Fruit fly (Drosophila melanogaster): ENCODE measurements around the gene Arglu1.

Gene Arglu1

DNA sequence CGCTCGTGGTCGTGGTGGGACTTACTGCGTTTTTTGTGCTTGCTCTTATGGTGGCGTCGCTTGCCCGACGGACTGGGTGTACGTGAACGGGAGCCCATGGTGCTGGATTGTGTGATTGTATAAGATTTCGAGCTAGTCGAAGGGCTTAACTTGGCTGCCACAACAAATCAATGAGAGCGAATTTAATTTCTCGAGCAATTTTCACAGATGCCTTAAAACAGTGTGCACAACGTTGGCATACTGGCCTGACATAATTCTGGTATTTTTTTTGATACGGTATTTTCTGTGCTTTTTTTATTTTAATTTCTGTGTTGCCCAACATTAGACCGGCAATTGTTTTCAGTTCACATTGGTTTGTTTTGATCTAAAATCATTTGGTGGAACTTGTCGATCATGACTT is at the start of gene Arglu1:
TSS of gene Arglu1 (minus strand) at position 227 of the 400 bp plus-strand sequence.
- no peak for TF ChIP-seq CG7045 (GFP tag; optimal IDR thresholded peaks at IDR 0.05)
- peak; percentile 51 for TF ChIP-seq CG7101 (tag; optimal IDR thresholded peaks at IDR 0.05)
- TF ChIP-seq toe (GFP tag; optimal IDR thresholded peaks at IDR 0.05), result peak; percentile 37
- TF ChIP-seq CG1620 (GFP tag; optimal IDR thresholded peaks at IDR 0.05), result peak; percentile 30
- TF ChIP-seq CG11617 (GFP tag; optimal IDR thresholded peaks at IDR 0.05), result no peak
- TF ChIP-seq pad (GFP tag; optimal IDR thresholded peaks at IDR 0.05), result peak; percentile 45
- peak; percentile 49 for TF ChIP-seq Hr96 (GFP tag; optimal IDR thresholded peaks at IDR 0.05)
- TF ChIP-seq CG5204 (GFP tag; optimal IDR thresholded peaks at IDR 0.05), result no peak
- no peak for TF ChIP-seq cic (GFP tag; optimal IDR thresholded peaks at IDR 0.05)
- peak; percentile 34 for TF ChIP-seq CG12768 (GFP tag; optimal IDR thresholded peaks at IDR 0.05)
- TF ChIP-seq tj (GFP tag; optimal IDR thresholded peaks at IDR 0.05), result no peak
- peak; percentile 35 for TF ChIP-seq CG14711 (tag; optimal IDR thresholded peaks at IDR 0.05)
- no peak for TF ChIP-seq cnc (optimal IDR thresholded peaks at IDR 0.05)
- TF ChIP-seq bab1 (GFP tag; optimal IDR thresholded peaks at IDR 0.05), result peak; percentile 46
- peak; percentile 38 for TF ChIP-seq Clk (GFP tag; optimal IDR thresholded peaks at IDR 0.05)
- no peak for TF ChIP-seq CG33017 (tag; optimal IDR thresholded peaks at IDR 0.05)
- TF ChIP-seq kay (GFP tag; ENCODE audit: borderline replicate concordance), result no peak
- TF ChIP-seq ovo (GFP tag; optimal IDR thresholded peaks at IDR 0.05), result no peak
- TF ChIP-seq Crg-1 (GFP tag; optimal IDR thresholded peaks at IDR 0.05), result no peak
- TF ChIP-seq Mnt (GFP tag; optimal IDR thresholded peaks at IDR 0.05), result peak; percentile 34

DNA sequence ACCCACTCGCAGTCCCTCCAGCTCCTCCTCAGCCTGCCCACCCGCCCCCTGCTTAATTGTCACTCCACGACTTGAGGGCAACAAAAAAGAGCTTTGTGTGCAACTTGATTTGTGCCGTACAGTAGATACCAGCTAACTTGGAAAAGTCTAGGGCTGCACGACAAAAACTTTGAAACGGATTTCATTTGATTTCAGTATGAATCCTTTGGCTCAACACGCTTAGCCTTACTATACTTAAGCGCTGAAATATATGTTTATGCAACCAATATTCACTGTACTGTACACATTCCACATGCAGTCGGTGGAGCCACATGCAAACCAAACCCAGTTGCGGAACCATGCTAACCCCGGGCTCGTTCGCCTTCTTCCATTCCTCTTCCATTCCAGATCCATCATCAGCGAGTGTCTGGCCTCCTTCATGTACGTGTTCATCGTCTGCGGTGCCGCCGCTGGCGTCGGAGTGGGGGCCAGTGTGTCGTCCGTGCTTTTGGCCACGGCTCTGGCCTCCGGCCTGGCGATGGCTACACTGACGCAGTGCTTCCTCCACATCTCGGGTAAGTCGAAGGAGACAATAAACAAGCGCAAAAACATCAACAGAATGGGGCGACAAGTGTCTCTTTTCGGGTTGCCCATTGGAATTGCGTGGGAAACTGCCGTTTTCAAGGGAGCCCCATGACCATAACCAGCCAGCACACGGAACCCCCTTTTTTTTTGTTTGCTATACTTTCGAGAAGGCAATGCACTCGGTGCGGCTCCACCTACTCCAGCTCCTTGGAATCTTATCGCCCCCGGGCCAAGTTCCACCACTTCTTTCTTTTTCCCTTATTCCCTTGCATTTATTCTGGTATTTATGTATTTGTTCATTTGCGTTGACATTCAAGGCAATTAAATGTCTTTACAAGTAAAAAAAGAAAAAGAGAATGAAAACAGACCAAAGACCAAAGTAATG is 48.7 kb upstream of the Arglu1 start:
- TF ChIP-seq pad (GFP tag; optimal IDR thresholded peaks at IDR 0.05) (peak; percentile 12), Mnt (GFP tag; optimal IDR thresholded peaks at IDR 0.05) (no peak), CG7045 (GFP tag; optimal IDR thresholded peaks at IDR 0.05) (no peak), bab1 (GFP tag; optimal IDR thresholded peaks at IDR 0.05) (peak; percentile 71), kay (GFP tag; ENCODE audit: borderline replicate concordance) (no peak), CG33017 (tag; optimal IDR thresholded peaks at IDR 0.05) (no peak), tj (GFP tag; optimal IDR thresholded peaks at IDR 0.05) (peak; percentile 34), cic (GFP tag; optimal IDR thresholded peaks at IDR 0.05) (no peak), cnc (optimal IDR thresholded peaks at IDR 0.05) (no peak), Crg-1 (GFP tag; optimal IDR thresholded peaks at IDR 0.05) (no peak), CG12768 (GFP tag; optimal IDR thresholded peaks at IDR 0.05) (no peak), CG14711 (tag; optimal IDR thresholded peaks at IDR 0.05) (no peak), CG11617 (GFP tag; optimal IDR thresholded peaks at IDR 0.05) (no peak), CG1620 (GFP tag; optimal IDR thresholded peaks at IDR 0.05) (no peak)

DNA sequence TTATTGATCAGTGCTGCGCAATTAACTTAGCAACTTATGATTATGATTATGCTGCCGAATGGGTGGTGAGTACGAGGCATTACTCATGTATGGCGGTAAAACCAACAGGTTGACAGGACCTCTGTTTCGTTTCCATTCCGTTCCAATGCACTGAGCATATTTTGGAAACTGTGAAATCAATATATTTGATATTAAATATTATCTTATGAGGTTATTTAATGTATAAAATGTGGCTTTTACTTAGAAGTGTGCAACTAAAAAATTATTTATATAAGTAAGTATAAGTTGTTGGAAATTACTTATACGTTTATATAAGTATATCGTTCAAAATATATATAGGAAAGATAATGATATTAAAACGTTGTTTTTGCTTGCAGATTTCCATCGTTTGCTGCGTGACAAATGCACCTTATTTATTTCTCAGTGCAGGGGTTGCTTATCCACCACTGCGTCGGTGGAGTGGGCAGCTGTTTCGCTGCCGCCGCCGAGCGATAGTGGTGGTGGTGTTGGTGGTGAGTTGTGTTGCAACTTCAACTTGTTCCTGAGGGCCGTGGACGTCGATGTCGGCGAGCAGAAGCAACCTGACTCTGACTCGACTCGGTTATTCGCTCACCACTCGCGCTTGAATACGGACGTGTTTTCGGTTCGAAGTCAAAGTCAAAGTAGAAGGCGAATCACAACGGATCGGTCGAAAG is 46.3 kb upstream of the Arglu1 start, which contains the start of gene bib:
TSS of gene bib (plus strand) at position 568 of the 695 bp plus-strand sequence.
- TF ChIP-seq CG12768 (GFP tag; optimal IDR thresholded peaks at IDR 0.05) (peak; percentile 39), CG7045 (GFP tag; optimal IDR thresholded peaks at IDR 0.05) (no peak)

- TF ChIP-seq CG7101 (tag; optimal IDR thresholded peaks at IDR 0.05), result no peak
- TF ChIP-seq toe (GFP tag; optimal IDR thresholded peaks at IDR 0.05), result no peak
- no peak for TF ChIP-seq CG11617 (GFP tag; optimal IDR thresholded peaks at IDR 0.05)
- TF ChIP-seq CG1620 (GFP tag; optimal IDR thresholded peaks at IDR 0.05), result no peak
- TF ChIP-seq CG7045 (GFP tag; optimal IDR thresholded peaks at IDR 0.05), result no peak
- no peak for TF ChIP-seq Crg-1 (GFP tag; optimal IDR thresholded peaks at IDR 0.05)
- no peak for TF ChIP-seq cnc (optimal IDR thresholded peaks at IDR 0.05)
- TF ChIP-seq CG33017 (tag; optimal IDR thresholded peaks at IDR 0.05), result no peak
- TF ChIP-seq kay (GFP tag; ENCODE audit: borderline replicate concordance), result no peak
- no peak for TF ChIP-seq ovo (GFP tag; optimal IDR thresholded peaks at IDR 0.05)
- TF ChIP-seq bab1 (GFP tag; optimal IDR thresholded peaks at IDR 0.05), result no peak
- no peak for TF ChIP-seq Mnt (GFP tag; optimal IDR thresholded peaks at IDR 0.05)
- no peak for TF ChIP-seq cic (GFP tag; optimal IDR thresholded peaks at IDR 0.05)
- TF ChIP-seq Clk (GFP tag; optimal IDR thresholded peaks at IDR 0.05), result no peak
- TF ChIP-seq tj (GFP tag; optimal IDR thresholded peaks at IDR 0.05), result no peak
- TF ChIP-seq pad (GFP tag; optimal IDR thresholded peaks at IDR 0.05), result no peak
- no peak for TF ChIP-seq Hr96 (GFP tag; optimal IDR thresholded peaks at IDR 0.05)
Measured at dm6 chr2L:9982516-9982915, 44.6 kb upstream of the Arglu1 start.

- no peak for TF ChIP-seq CG7045 (GFP tag; optimal IDR thresholded peaks at IDR 0.05)
- TF ChIP-seq ovo (GFP tag; optimal IDR thresholded peaks at IDR 0.05), result no peak
- TF ChIP-seq bab1 (GFP tag; optimal IDR thresholded peaks at IDR 0.05), result no peak
- TF ChIP-seq CG33017 (tag; optimal IDR thresholded peaks at IDR 0.05), result no peak
Measured at dm6 chr2L:9981809-9982208, 43.9 kb upstream of the Arglu1 start.

DNA sequence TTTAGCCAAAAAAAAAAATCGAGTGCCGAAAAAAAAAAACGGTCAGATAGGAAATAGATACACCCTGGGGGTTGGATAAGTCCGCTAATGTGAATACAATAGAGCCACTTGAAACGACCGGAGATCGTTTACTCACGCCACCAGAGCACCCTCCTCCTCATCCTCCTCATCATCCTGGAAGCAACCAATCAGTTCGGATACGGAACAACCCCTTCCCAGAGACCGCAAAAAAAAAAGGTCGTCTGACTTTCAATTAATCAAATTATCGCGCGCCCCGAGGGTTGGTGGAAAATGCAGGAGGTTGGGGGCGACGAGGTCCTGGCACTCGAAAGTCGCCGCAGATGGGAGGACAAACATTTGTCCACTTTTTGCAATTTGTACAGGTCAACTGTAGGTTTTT is 34.7 kb upstream of the Arglu1 start:
- no peak for TF ChIP-seq CG11617 (GFP tag; optimal IDR thresholded peaks at IDR 0.05)
- TF ChIP-seq Mnt (GFP tag; optimal IDR thresholded peaks at IDR 0.05), result no peak

Data from whole organism, adult.